Fruit fly (Drosophila melanogaster): ENCODE results near the gene CG7800.

- TF ChIP-seq CG32121 (GFP tag; IDR thresholded peaks at IDR 0.05) (no peak), CG8301 (tag; optimal IDR thresholded peaks at IDR 0.05) (no peak), CG34367 (tag; optimal IDR thresholded peaks at IDR 0.05) (no peak), D1 (tag; optimal IDR thresholded peaks at IDR 0.05) (no peak), fd96Ca (GFP tag; IDR thresholded peaks at IDR 0.05) (no peak)
Observed at dm6 chr3R:8208378-8209021, 9.3 kb upstream of the CG7800 start.

Data from whole organism, pupa.